Worm (Caenorhabditis elegans) whole organism, early embryonic: ENCODE measurements around the gene best-3.

Source experiments
- ama-1 ChIP-seq: fragments of 150-350 bp; optimal IDR thresholded peaks from 2 replicates; lab custom pipeline; 2014
- hmbx-1 ChIP-seq: sonication (generic microtip); optimal IDR thresholded peaks from 2 replicates; lab custom pipeline; 2016; ENCODE audit warnings: mild to moderate bottlenecking, missing genetic modification characterization, missing compliant biosample characterization

- TF ChIP-seq ama-1 (lab: Kevin White, UChicago) (no peak), hmbx-1 (tag; lab: Kevin White, UChicago) (no peak)
Observed at ce11 chrII:11783-12182, 1.0 kb upstream of the best-3 start, which contains the start of gene best-4.
